Fruit fly (Drosophila melanogaster) whole organism, adult: ENCODE data around the gene Dus3.

Experiments used
- CG14711 ChIP-seq: fragments of 200-800 bp; sonication (Bioruptor generic); optimal IDR thresholded peaks from 2 replicates; lab custom pipeline; 2018; ENCODE audit warnings: missing biosample characterization, mild to moderate bottlenecking, missing genetic modification characterization, moderate library complexity
- CG1620 ChIP-seq: fragments of 200-800 bp; sonication (Bioruptor generic); optimal IDR thresholded peaks from 2 replicates; lab custom pipeline; 2016; ENCODE audit warnings: missing biosample characterization, missing genetic modification characterization
- CG33017 ChIP-seq: fragments of 200-800 bp; sonication (Bioruptor generic); optimal IDR thresholded peaks from 2 replicates; lab custom pipeline; 2018; ENCODE audit warnings: missing biosample characterization, mild to moderate bottlenecking, missing genetic modification characterization, moderate library complexity
- CG5204 ChIP-seq: fragments of 200-800 bp; sonication (Bioruptor generic); optimal IDR thresholded peaks from 2 replicates; lab custom pipeline; 2016; ENCODE audit warnings: missing biosample characterization, missing genetic modification characterization
- CG7045 ChIP-seq: fragments of 200-800 bp; sonication (Bioruptor generic); optimal IDR thresholded peaks from 2 replicates; lab custom pipeline; 2017; ENCODE audit warnings: missing biosample characterization, mild to moderate bottlenecking, missing genetic modification characterization
- Clk ChIP-seq: fragments of 200-800 bp; sonication (Bioruptor generic); optimal IDR thresholded peaks from 2 replicates; lab custom pipeline; 2017; ENCODE audit warnings: missing biosample characterization, missing genetic modification characterization
- Crg-1 ChIP-seq: fragments of 200-800 bp; sonication (Bioruptor generic); optimal IDR thresholded peaks from 2 replicates; lab custom pipeline; 2016; ENCODE audit warnings: missing biosample characterization, missing genetic modification characterization
- Mnt ChIP-seq: fragments of 200-800 bp; sonication (Bioruptor generic); optimal IDR thresholded peaks from 2 replicates; lab custom pipeline; 2016; ENCODE audit warnings: missing biosample characterization, mild to moderate bottlenecking, missing genetic modification characterization
- cic ChIP-seq: fragments of 200-800 bp; sonication (Bioruptor generic); optimal IDR thresholded peaks from 2 replicates; lab custom pipeline; 2017; ENCODE audit warnings: missing biosample characterization, mild to moderate bottlenecking, missing genetic modification characterization, moderate library complexity
- cnc ChIP-seq, 2 experiments: fragments of >200 bp; optimal IDR thresholded peaks; 2 replicates each; lab custom pipeline; 2017
- kay ChIP-seq: fragments of 200-800 bp; sonication (Bioruptor generic); peaks from one replicate; lab custom pipeline; 2016; ENCODE audit warnings: missing biosample characterization, missing genetic modification characterization, borderline replicate concordance
- pad ChIP-seq: fragments of 200-800 bp; sonication (Bioruptor generic); optimal IDR thresholded peaks from 3 replicates; lab custom pipeline; 2017; ENCODE audit warnings: missing biosample characterization, missing genetic modification characterization, mild to moderate bottlenecking, moderate library complexity, missing genetic modification reagents
- toe ChIP-seq: fragments of 200-800 bp; sonication (Bioruptor generic); optimal IDR thresholded peaks from 2 replicates; lab custom pipeline; 2016; ENCODE audit warnings: missing biosample characterization, missing genetic modification characterization

dm6 chr2L:19763446-19763772 is 4.7 kb downstream of the Dus3 start:
- TF ChIP-seq CG14711 (tag; lab: Kevin White, UChicago) (no peak), CG7045 (GFP tag; lab: Kevin White, UChicago) (no peak), cnc (optimal IDR thresholded peaks at IDR 0.05; lab: Kevin White, UChicago) (no peak), pad (GFP tag; lab: Kevin White, UChicago) (no peak), CG33017 (tag; lab: Kevin White, UChicago) (no peak), toe (GFP tag; lab: Kevin White, UChicago) (no peak), CG5204 (GFP tag; lab: Kevin White, UChicago) (no peak), Mnt (no peak), Crg-1 (no peak), kay (no peak), CG1620 (GFP tag; lab: Kevin White, UChicago) (no peak), cic (GFP tag; lab: Kevin White, UChicago) (no peak), Clk (GFP tag; lab: Kevin White, UChicago) (no peak)
